Fruit fly (Drosophila melanogaster) S2 (cell line): ENCODE results near the gene CG7789.

Experiments used
- CG8478 ChIP-seq: fragments of >200 bp; optimal IDR thresholded peaks from 2 replicates; lab custom pipeline; 2018
- CTCF ChIP-seq, 2 experiments: fragments of >200 bp; optimal IDR thresholded peaks; 2 replicates each; lab custom pipeline; 2018

- no peak for TF ChIP-seq CTCF (optimal IDR thresholded peaks at IDR 0.05; lab: Kevin White, UChicago)
- no peak for TF ChIP-seq CG8478
These were observed 32.1 kb upstream of the CG7789 start for dm6 chr3R:29770930-29771329.
